Worm (Caenorhabditis elegans): ENCODE results near the gene rrf-3.

ce11 chrII:8152711-8153325 lies 9.4 kb upstream of the rrf-3 start:
- TF ChIP-seq fkh-10 (GFP tag; optimal IDR thresholded peaks at IDR 0.05) (peak; percentile 37), nfya-1 (tag; optimal IDR thresholded peaks at IDR 0.05; ENCODE audit: insufficient read depth) (no peak), snpc-4 (tag; optimal IDR thresholded peaks at IDR 0.05) (no peak), pqm-1 (tag; optimal IDR thresholded peaks at IDR 0.05) (no peak), nhr-237 (tag; optimal IDR thresholded peaks at IDR 0.05) (no peak), egl-5 (tag; optimal IDR thresholded peaks at IDR 0.05) (no peak), ztf-4 (tag; optimal IDR thresholded peaks at IDR 0.05) (no peak), daf-12 (tag; optimal IDR thresholded peaks at IDR 0.05) (no peak), unc-62 (GFP tag; optimal IDR thresholded peaks at IDR 0.05) (no peak), ama-1 (optimal IDR thresholded peaks at IDR 0.05) (no peak), nhr-12 (tag; optimal IDR thresholded peaks at IDR 0.05) (no peak)

All from whole organism, L3 larva.